Fruit fly (Drosophila melanogaster): Measurements from ENCODE around the gene Mkrn1.

The Mkrn1 gene

dm6 chr3L:21536857-21537256, 3.3 kb upstream of the Mkrn1 start, which contains the start of gene Rpn10 (continued):
- TF ChIP-seq Taf1 (GFP tag; IDR thresholded peaks at IDR 0.05) (no peak), CG18476 (GFP tag; optimal IDR thresholded peaks at IDR 0.05) (no peak), mld (GFP tag; IDR thresholded peaks at IDR 0.05; ENCODE audit: partially characterized antibody) (peak; percentile 93), E2f2 (GFP tag; IDR thresholded peaks at IDR 0.05) (peak; percentile 58), CG33557 (GFP tag; optimal IDR thresholded peaks at IDR 0.05) (no peak), tx (GFP tag; optimal IDR thresholded peaks at IDR 0.05) (no peak), so (GFP tag; IDR thresholded peaks at IDR 0.05) (no peak), Drgx (GFP tag; IDR thresholded peaks at IDR 0.05) (no peak), CG15269 (tag; optimal IDR thresholded peaks at IDR 0.05) (no peak), Mad (GFP tag; optimal IDR thresholded peaks at IDR 0.05) (no peak), Nf-YB (GFP tag; optimal IDR thresholded peaks at IDR 0.05) (no peak), pb (GFP tag; optimal IDR thresholded peaks at IDR 0.05) (no peak), corto (GFP tag; optimal IDR thresholded peaks at IDR 0.05) (no peak), CG8478 (optimal IDR thresholded peaks at IDR 0.05) (no peak), CG6791 (GFP tag; IDR thresholded peaks at IDR 0.05; ENCODE audit: partially characterized antibody) (peak; percentile 98), CG8924 (tag; optimal IDR thresholded peaks at IDR 0.05) (no peak), CG7786 (GFP tag; optimal IDR thresholded peaks at IDR 0.05) (no peak), CG17829 (tag; optimal IDR thresholded peaks at IDR 0.05) (peak; percentile 58), unc-4 (GFP tag; IDR thresholded peaks at IDR 0.05; ENCODE audit: partially characterized antibody) (peak; percentile 97), otp (GFP tag; IDR thresholded peaks at IDR 0.05) (no peak), Hsf (GFP tag; optimal IDR thresholded peaks at IDR 0.05) (peak; percentile 48), fd64A (GFP tag; optimal IDR thresholded peaks at IDR 0.05) (no peak), CG31224 (GFP tag; IDR thresholded peaks at IDR 0.05) (no peak), shn (GFP tag; optimal IDR thresholded peaks at IDR 0.05) (no peak), dati (GFP tag; IDR thresholded peaks at IDR 0.05) (no peak), Hand (GFP tag; optimal IDR thresholded peaks at IDR 0.05) (no peak), B-H2 (GFP tag; optimal IDR thresholded peaks at IDR 0.05) (peak; percentile 46), CG32772 (GFP tag; IDR thresholded peaks at IDR 0.05) (no peak), zfh2 (GFP tag; optimal IDR thresholded peaks at IDR 0.05) (peak; percentile 27), dimm (GFP tag; IDR thresholded peaks at IDR 0.05) (no peak), Jarid2 (GFP tag; optimal IDR thresholded peaks at IDR 0.05) (no peak), BEAF-32 (GFP tag; optimal IDR thresholded peaks at IDR 0.05) (peak; percentile 99), CG1529 (GFP tag; optimal IDR thresholded peaks at IDR 0.05) (no peak), CG31388 (GFP tag; optimal IDR thresholded peaks at IDR 0.05) (no peak), exex (tag; optimal IDR thresholded peaks at IDR 0.05) (no peak), CG4404 (GFP tag; IDR thresholded peaks at IDR 0.05) (no peak), Ssrp (tag; optimal IDR thresholded peaks at IDR 0.05) (no peak), esg (GFP tag; conservative IDR thresholded peaks at IDR 0.05) (no peak), CG4730 (GFP tag; IDR thresholded peaks at IDR 0.05) (no peak), Trl (optimal IDR thresholded peaks at IDR 0.05) (no peak), Trl (GFP tag; optimal IDR thresholded peaks at IDR 0.05) (no peak), ssp (GFP tag; IDR thresholded peaks at IDR 0.05) (no peak), ac (GFP tag; optimal IDR thresholded peaks at IDR 0.05) (no peak), grn (GFP tag; optimal IDR thresholded peaks at IDR 0.05) (no peak), CG10209 (GFP tag; optimal IDR thresholded peaks at IDR 0.05) (no peak), tll (GFP tag; optimal IDR thresholded peaks at IDR 0.05) (no peak), CG13624 (GFP tag; optimal IDR thresholded peaks at IDR 0.05) (peak; percentile 29), stc (GFP tag; IDR thresholded peaks at IDR 0.05) (no peak), CG15073 (GFP tag; optimal IDR thresholded peaks at IDR 0.05) (no peak), gro (GFP tag; optimal IDR thresholded peaks at IDR 0.05) (peak; percentile 69), Eip74EF (GFP tag; optimal IDR thresholded peaks at IDR 0.05) (no peak), CG9797 (GFP tag; optimal IDR thresholded peaks at IDR 0.05) (peak; percentile 93)

Data from whole organism, embryonic.